Fruit fly (Drosophila melanogaster) whole organism, embryonic: ENCODE data around the gene CG14104.
A peak's percentile ranks its signal among the peaks of the same experiment; 100 is the strongest.

ENCODE experiments used
- CG12744 ChIP-seq: fragments of 200-800 bp; sonication (Bioruptor generic); optimal IDR thresholded peaks from 2 replicates; lab custom pipeline; 2016; ENCODE audit warnings: missing biosample characterization, missing genetic modification characterization
- CG9215 ChIP-seq: fragments of 200-800 bp; sonication (Bioruptor generic); IDR thresholded peaks from 2 replicates; pipeline ENCODE4 v1.3.6; 2022; ENCODE audit warnings: missing biosample characterization, missing genetic modification characterization
- Hr3 ChIP-seq: fragments of 200-800 bp; sonication (Bioruptor generic); optimal IDR thresholded peaks from 3 replicates; lab custom pipeline; 2016; ENCODE audit warnings: missing biosample characterization, missing genetic modification characterization
- NK7.1 ChIP-seq: fragments of 200-800 bp; sonication (Bioruptor generic); optimal IDR thresholded peaks from 3 replicates; lab custom pipeline; 2016; ENCODE audit warnings: missing biosample characterization, missing genetic modification characterization
- Ssrp ChIP-seq: fragments of 200-800 bp; sonication (Bioruptor generic); optimal IDR thresholded peaks from 2 replicates; lab custom pipeline; 2018; ENCODE audit warnings: missing biosample characterization, mild to moderate bottlenecking, missing genetic modification characterization, moderate library complexity
- Trl ChIP-seq, 3 experiments: fragments of >200 bp in 2 of 3; fragments of 200-800 bp in 1 of 3; sonication (Bioruptor generic) in 1 of 3; optimal IDR thresholded peaks; 2 replicates in 1 of 3; 3 replicates in 2 of 3; lab custom pipeline; 2016 to 2017; ENCODE audit warnings: missing biosample characterization in 1 of 3, missing genetic modification characterization in 1 of 3
- ase ChIP-seq: fragments of 200-800 bp; sonication (Bioruptor generic); IDR thresholded peaks from 3 replicates; pipeline ENCODE4 v1.3.6; 2022; ENCODE audit warnings: missing biosample characterization, missing genetic modification characterization
- jigr1 ChIP-seq: fragments of 200-800 bp; sonication (Bioruptor generic); IDR thresholded peaks from 3 replicates; pipeline ENCODE4 v1.3.6; 2022; ENCODE audit warnings: missing biosample characterization, missing genetic modification characterization
- lola ChIP-seq, 3 experiments: fragments of >200 bp in 2 of 3; fragments of 200-800 bp in 1 of 3; sonication (Bioruptor generic) in 1 of 3; optimal IDR thresholded peaks; 2 replicates each; lab custom pipeline; 2017 to 2019; ENCODE audit warnings: missing biosample characterization in 3 of 3, missing genetic modification characterization in 3 of 3, mild to moderate bottlenecking in 1 of 3, moderate library complexity in 1 of 3
- stwl ChIP-seq: fragments of 200-800 bp; sonication (Bioruptor generic); optimal IDR thresholded peaks from 3 replicates; lab custom pipeline; 2018; ENCODE audit warnings: missing biosample characterization, mild to moderate bottlenecking, missing genetic modification characterization, moderate library complexity
- yki ChIP-seq: fragments of >200 bp; optimal IDR thresholded peaks from 3 replicates; lab custom pipeline; 2018

- TF ChIP-seq yki (lab: Kevin White, UChicago) (no peak), CG9215 (GFP tag; lab: Robert Waterston, UW) (peak; percentile 76), NK7.1 (GFP tag; lab: Kevin White, UChicago) (peak; percentile 88), Ssrp (tag; lab: Kevin White, UChicago) (peak; percentile 83), Trl (optimal IDR thresholded peaks at IDR 0.05; lab: Kevin White, UChicago) (no peak), Trl (GFP tag; optimal IDR thresholded peaks at IDR 0.05; lab: Kevin White, UChicago) (peak; percentile 78), lola (GFP tag; optimal IDR thresholded peaks at IDR 0.05; lab: Kevin White, UChicago) (peak in 1 of 3 experiments; percentile 77), ase (GFP tag; lab: Robert Waterston, UW) (0 out of 3 replicates have a peak, but pooled peaks have one; percentile 11), Hr3 (GFP tag; lab: Kevin White, UChicago) (peak; percentile 73), jigr1 (GFP tag; lab: Robert Waterston, UW) (0 out of 3 replicates have a peak, but pooled peaks have one; percentile 28), CG12744 (peak; percentile 54), stwl (no peak)
Measured at dm6 chr3L:19794203-19794802, 12.7 kb downstream of the CG14104 start.
